Worm (Caenorhabditis elegans) whole organism, young adult: Measurements from ENCODE around the gene C44C10.5.

Experiments
- B0035.1 ChIP-seq: sonication (generic microtip); optimal IDR thresholded peaks from 2 replicates; lab custom pipeline; 2016; ENCODE audit warnings: missing genetic modification characterization, mild to moderate bottlenecking, missing compliant biosample characterization, missing genotype, missing genetic modification reagents
- F22D6.2 ChIP-seq: sonication (generic microtip); optimal IDR thresholded peaks from 2 replicates; lab custom pipeline; 2016; ENCODE audit warnings: mild to moderate bottlenecking, missing genetic modification characterization, missing compliant biosample characterization
- ceh-27 ChIP-seq: fragments of 200-800 bp; sonication (Bioruptor generic); optimal IDR thresholded peaks from 2 replicates; lab custom pipeline; 2018; ENCODE audit warnings: mild to moderate bottlenecking, missing genetic modification characterization, moderate library complexity, missing compliant biosample characterization
- egrh-3 ChIP-seq: fragments of 200-800 bp; sonication (Bioruptor generic); IDR thresholded peaks from 2 replicates; pipeline ENCODE4 v1.3.6; 2022; ENCODE audit warnings: missing genetic modification reagents, missing genetic modification characterization, missing compliant biosample characterization
- ets-4 ChIP-seq: fragments of 200-800 bp; sonication (Bioruptor generic); optimal IDR thresholded peaks from 2 replicates; lab custom pipeline; 2018; ENCODE audit warnings: mild to moderate bottlenecking, missing genetic modification characterization, missing compliant biosample characterization
- hrde-1 ChIP-seq: sonication (generic microtip); optimal IDR thresholded peaks from 2 replicates; lab custom pipeline; 2016; ENCODE audit warnings: missing genetic modification characterization, mild to moderate bottlenecking, missing compliant biosample characterization, moderate library complexity, missing genotype, missing genetic modification reagents, borderline replicate concordance
- mcd-1 ChIP-seq: fragments of 200-800 bp; sonication (Bioruptor generic); IDR thresholded peaks from 2 replicates; pipeline ENCODE4 v1.3.6; 2022; ENCODE audit warnings: missing genetic modification reagents, missing genetic modification characterization, missing compliant biosample characterization
- pha-4 ChIP-seq: fragments of 150-350 bp; sonication (generic microtip); optimal IDR thresholded peaks from 2 replicates; lab custom pipeline; 2014; ENCODE audit warnings: missing biosample characterization, missing genetic modification reagents, missing genetic modification characterization
- repo-1 ChIP-seq: sonication (generic microtip); optimal IDR thresholded peaks from 2 replicates; lab custom pipeline; 2017; ENCODE audit warnings: mild to moderate bottlenecking, missing genetic modification characterization, missing compliant biosample characterization
- ztf-22 ChIP-seq: fragments of 200-800 bp; sonication (Bioruptor generic); optimal IDR thresholded peaks from 2 replicates; lab custom pipeline; 2018; ENCODE audit warnings: mild to moderate bottlenecking, missing genetic modification characterization, moderate library complexity, missing compliant biosample characterization

DNA sequence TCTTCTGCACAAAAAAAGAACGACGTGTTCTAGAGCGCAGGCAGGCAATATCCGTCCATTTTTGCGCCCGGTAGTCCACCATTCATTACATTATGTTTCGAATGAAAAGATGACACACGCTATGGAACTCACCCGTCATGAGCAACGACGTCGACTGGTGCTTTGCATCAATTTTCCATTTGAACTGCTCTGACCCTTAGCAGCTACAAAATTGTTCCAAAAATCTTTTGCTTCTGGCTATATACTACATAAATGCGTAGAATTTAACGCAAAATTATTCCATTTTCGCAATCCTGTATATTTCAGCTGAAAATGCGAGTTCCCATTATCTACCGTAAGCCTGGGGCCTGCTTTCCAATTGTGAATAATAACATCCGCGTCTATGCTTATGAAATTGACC is 32.0 kb upstream of the C44C10.5 start, which contains the start of gene T04F8.3:
- no peak for TF ChIP-seq repo-1
- no peak for TF ChIP-seq mcd-1 (GFP tag; lab: Robert Waterston, UW)
- TF ChIP-seq ztf-22 (GFP tag; lab: Kevin White, UChicago) = no peak
- TF ChIP-seq ets-4 (GFP tag; lab: Kevin White, UChicago) = no peak
- TF ChIP-seq F22D6.2 (tag; lab: Kevin White, UChicago) = no peak
- TF ChIP-seq B0035.1 (tag; lab: Kevin White, UChicago) = no peak
- TF ChIP-seq pha-4 (tag; lab: Kevin White, UChicago) = no peak
- TF ChIP-seq ceh-27 (GFP tag; lab: Kevin White, UChicago) = no peak
- TF ChIP-seq hrde-1 (tag; lab: Kevin White, UChicago) = no peak
- TF ChIP-seq egrh-3 = no peak
